Worm (Caenorhabditis elegans): ENCODE results near the gene syf-2.
"Not testable (repeated sequence)": the region's sequence is repeated elsewhere in the genome, so short reads cannot be mapped to it uniquely, and the experiment has no call there.

Gene syf-2

ce11 chrIII:7136015-7136414 is 25.9 kb downstream of the syf-2 start, which contains the start of gene B0280.17:
B0280.17 (minus strand) TSS chrIII:7136115.
- TF ChIP-seq lin-13 (tag; optimal IDR thresholded peaks at IDR 0.05): no peak
- TF ChIP-seq flh-1 (GFP tag; optimal IDR thresholded peaks at IDR 0.05): no peak
- no peak for TF ChIP-seq ztf-11 (tag; optimal IDR thresholded peaks at IDR 0.05)
- no peak for TF ChIP-seq nhr-237 (tag; optimal IDR thresholded peaks at IDR 0.05)
- TF ChIP-seq nhr-28 (tag; optimal IDR thresholded peaks at IDR 0.05): no peak
- no peak for TF ChIP-seq pha-4 (tag; optimal IDR thresholded peaks at IDR 0.05)
- TF ChIP-seq ceh-43 (GFP tag; optimal IDR thresholded peaks at IDR 0.05): no peak
- no peak for TF ChIP-seq lsy-2 (tag; optimal IDR thresholded peaks at IDR 0.05)

ce11 chrIII:7133559-7133958 is 28.4 kb downstream of the syf-2 start, which contains the start of the genes pot-1 and ggtb-1:
pot-1 (minus strand) TSS chrIII:7133678.
ggtb-1 (plus strand) TSS chrIII:7133766.
- TF ChIP-seq blmp-1 (tag; optimal IDR thresholded peaks at IDR 0.05) (no peak), nhr-28 (tag; optimal IDR thresholded peaks at IDR 0.05) (no peak), ces-1 (GFP tag; optimal IDR thresholded peaks at IDR 0.05) (peak; percentile 27), nhr-237 (tag; optimal IDR thresholded peaks at IDR 0.05) (no peak), mep-1 (tag; optimal IDR thresholded peaks at IDR 0.05) (no peak), unc-62 (GFP tag; optimal IDR thresholded peaks at IDR 0.05) (no peak), drap-1 (GFP tag; optimal IDR thresholded peaks at IDR 0.05) (no peak)

DNA sequence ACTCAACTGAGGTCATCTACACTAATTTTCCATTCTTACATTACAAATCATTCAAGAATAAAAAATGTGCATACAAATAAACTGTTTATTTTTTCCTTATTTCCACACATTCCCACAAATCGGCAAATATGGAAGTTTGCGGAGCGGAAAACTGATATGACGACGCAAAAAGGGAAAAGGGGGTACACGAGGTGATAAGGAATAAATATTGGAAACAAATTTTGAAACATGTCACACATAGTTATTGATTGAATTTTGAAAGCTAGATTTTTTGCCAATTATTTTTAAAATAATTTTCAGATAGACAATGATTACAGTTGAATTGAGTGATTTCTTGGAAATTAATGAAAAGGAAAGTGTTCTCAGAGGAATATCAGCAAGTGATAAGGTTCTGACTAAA is 33.3 kb downstream of the syf-2 start, which contains the start of gene viro-2:
Gene viro-2, plus strand, starts transcription at position 301 of the 400 bp plus-strand sequence.
- not testable (repeated sequence) for TF ChIP-seq elt-1 (tag; optimal IDR thresholded peaks at IDR 0.05; ENCODE audit: borderline replicate concordance, insufficient read depth); mep-1 (tag; optimal IDR thresholded peaks at IDR 0.05); unc-62 (GFP tag; optimal IDR thresholded peaks at IDR 0.05)

- TF ChIP-seq nhr-2 (tag; optimal IDR thresholded peaks at IDR 0.05) (no peak), lin-32 (GFP tag; optimal IDR thresholded peaks at IDR 0.05) (no peak), nhr-28 (tag; optimal IDR thresholded peaks at IDR 0.05) (no peak), M03D4.4 (tag; optimal IDR thresholded peaks at IDR 0.05) (no peak), lsy-2 (tag; optimal IDR thresholded peaks at IDR 0.05) (no peak), unc-120 (tag; optimal IDR thresholded peaks at IDR 0.05; ENCODE audit: poor library complexity, severe bottlenecking) (no peak)
Observed at ce11 chrIII:7124364-7124763, 37.6 kb downstream of the syf-2 start, which contains the start of gene B0280.2. B0280.2 (plus strand) TSS chrIII:7124664.

- TF ChIP-seq bed-3 (GFP tag; optimal IDR thresholded peaks at IDR 0.05) (no peak), sptf-1 (tag; optimal IDR thresholded peaks at IDR 0.05) (no peak), cnd-1 (tag; optimal IDR thresholded peaks at IDR 0.05) (no peak), flh-1 (GFP tag; optimal IDR thresholded peaks at IDR 0.05) (no peak), nhr-2 (tag; optimal IDR thresholded peaks at IDR 0.05) (no peak), ztf-11 (tag; optimal IDR thresholded peaks at IDR 0.05) (no peak), mab-5 (tag; optimal IDR thresholded peaks at IDR 0.05) (no peak), ces-1 (GFP tag; optimal IDR thresholded peaks at IDR 0.05) (peak; percentile 47), pha-4 (tag; optimal IDR thresholded peaks at IDR 0.05) (no peak), ceh-83 (GFP tag; optimal IDR thresholded peaks at IDR 0.05) (no peak), lsy-2 (tag; optimal IDR thresholded peaks at IDR 0.05) (peak; percentile 92), unc-62 (GFP tag; optimal IDR thresholded peaks at IDR 0.05) (no peak), hlh-1 (tag; optimal IDR thresholded peaks at IDR 0.05) (no peak), mls-2 (tag; optimal IDR thresholded peaks at IDR 0.05) (no peak), tbx-8 (GFP tag; optimal IDR thresholded peaks at IDR 0.05) (no peak)
Observed at ce11 chrIII:7122860-7123259, 39.1 kb downstream of the syf-2 start, which contains the start of the genes B0280.9 and rpia-1. B0280.9 (minus strand) TSS chrIII:7122895. rpia-1 (plus strand) TSS chrIII:7123128.

- no peak for TF ChIP-seq nhr-237 (tag; optimal IDR thresholded peaks at IDR 0.05)
- no peak for TF ChIP-seq mep-1 (tag; optimal IDR thresholded peaks at IDR 0.05)
- no peak for TF ChIP-seq unc-39 (tag; optimal IDR thresholded peaks at IDR 0.05)
- no peak for TF ChIP-seq zip-8 (tag; optimal IDR thresholded peaks at IDR 0.05)
- no peak for TF ChIP-seq pha-4 (tag; optimal IDR thresholded peaks at IDR 0.05)
- no peak for TF ChIP-seq ces-1 (GFP tag; optimal IDR thresholded peaks at IDR 0.05)
- TF ChIP-seq M03D4.4 (tag; optimal IDR thresholded peaks at IDR 0.05): no peak
Observed at ce11 chrIII:7120477-7120876, 41.4 kb downstream of the syf-2 start.

Data from whole organism, mixed stage, embryonic.